Fruit fly (Drosophila melanogaster) whole organism, embryonic: ENCODE data around the gene Cp36.

Experiments
- Asciz ChIP-seq: fragments of 200-800 bp; sonication (Bioruptor generic); optimal IDR thresholded peaks from 2 replicates; lab custom pipeline; 2017; ENCODE audit warnings: missing biosample characterization, mild to moderate bottlenecking, missing genetic modification characterization, missing genetic modification reagents
- Bgb ChIP-seq: fragments of 200-800 bp; sonication (Bioruptor generic); IDR thresholded peaks from 2 replicates; pipeline ENCODE4 v1.3.6; 2022; ENCODE audit warnings: missing biosample characterization, missing genetic modification characterization; ENCODE audit not compliant: partially characterized antibody
- Blimp-1 ChIP-seq: fragments of 200-800 bp; sonication (Bioruptor generic); optimal IDR thresholded peaks from 3 replicates; lab custom pipeline; 2018; ENCODE audit warnings: missing biosample characterization, missing genetic modification characterization, mild to moderate bottlenecking, moderate library complexity, missing genetic modification reagents
- CG10959 ChIP-seq: fragments of 200-800 bp; sonication (Bioruptor generic); IDR thresholded peaks from 2 replicates; pipeline ENCODE4 v1.3.6; 2022; ENCODE audit warnings: missing biosample characterization, missing genetic modification characterization
- CG11085 ChIP-seq: fragments of 200-800 bp; sonication (Bioruptor generic); IDR thresholded peaks from 2 replicates; pipeline ENCODE4 v1.3.6; 2022; ENCODE audit warnings: missing biosample characterization, missing genetic modification characterization
- CG11093 ChIP-seq: fragments of 200-800 bp; sonication (Bioruptor generic); IDR thresholded peaks from 3 replicates; pipeline ENCODE4 v1.3.6; 2022; ENCODE audit warnings: missing biosample characterization, missing genetic modification characterization
- CG16815 ChIP-seq: fragments of 200-800 bp; sonication (Bioruptor generic); optimal IDR thresholded peaks from 3 replicates; lab custom pipeline; 2017; ENCODE audit warnings: missing biosample characterization, mild to moderate bottlenecking, missing genetic modification characterization
- CG17328 ChIP-seq: fragments of 200-800 bp; sonication (Bioruptor generic); IDR thresholded peaks from 2 replicates; pipeline ENCODE4 v1.3.6; 2022; ENCODE audit warnings: missing biosample characterization, missing genetic modification characterization
- CG18476 ChIP-seq: fragments of 200-800 bp; sonication (Bioruptor generic); optimal IDR thresholded peaks from 2 replicates; lab custom pipeline; 2016; ENCODE audit warnings: missing biosample characterization, mild to moderate bottlenecking, missing genetic modification characterization
- CG2129 ChIP-seq: fragments of 200-800 bp; sonication (Bioruptor generic); IDR thresholded peaks from 2 replicates; pipeline ENCODE4 v1.3.6; 2022; ENCODE audit warnings: missing biosample characterization, missing genetic modification characterization; ENCODE audit not compliant: partially characterized antibody
- CG2678 ChIP-seq: fragments of 200-800 bp; sonication (Bioruptor generic); optimal IDR thresholded peaks from 3 replicates; lab custom pipeline; 2019; ENCODE audit warnings: missing biosample characterization, mild to moderate bottlenecking, missing genetic modification characterization, moderate library complexity
- CG31365 ChIP-seq: fragments of 200-800 bp; sonication (Bioruptor generic); optimal IDR thresholded peaks from 2 replicates; lab custom pipeline; 2018; ENCODE audit warnings: missing biosample characterization, mild to moderate bottlenecking, missing genetic modification characterization
- CG3281 ChIP-seq: fragments of 200-800 bp; sonication (Bioruptor generic); optimal IDR thresholded peaks from 3 replicates; lab custom pipeline; 2017; ENCODE audit warnings: missing biosample characterization, mild to moderate bottlenecking, missing genetic modification characterization
- CG3726 ChIP-seq: fragments of 200-800 bp; sonication (Bioruptor generic); IDR thresholded peaks from 3 replicates; pipeline ENCODE4, ENCODE4 v1.3.6; 2022; ENCODE audit warnings: missing biosample characterization, missing genetic modification characterization
- CG7271 ChIP-seq: fragments of 200-800 bp; sonication (Bioruptor generic); optimal IDR thresholded peaks from 2 replicates; lab custom pipeline; 2018; ENCODE audit warnings: missing biosample characterization, mild to moderate bottlenecking, missing genetic modification characterization, moderate library complexity
- CG7357 ChIP-seq: fragments of 200-800 bp; sonication (Bioruptor generic); IDR thresholded peaks from 3 replicates; pipeline ENCODE4 v1.3.6; 2022; ENCODE audit warnings: missing biosample characterization, missing genetic modification characterization
- CG7839 ChIP-seq: fragments of 200-800 bp; sonication (Bioruptor generic); optimal IDR thresholded peaks from 3 replicates; lab custom pipeline; 2018; ENCODE audit warnings: missing biosample characterization, mild to moderate bottlenecking, missing genetic modification characterization, moderate library complexity
- CG7987 ChIP-seq: fragments of 200-800 bp; sonication (Bioruptor generic); optimal IDR thresholded peaks from 2 replicates; lab custom pipeline; 2018; ENCODE audit warnings: missing biosample characterization, mild to moderate bottlenecking, missing genetic modification characterization, moderate library complexity
- CG8944 ChIP-seq: fragments of 200-800 bp; sonication (Bioruptor generic); optimal IDR thresholded peaks from 3 replicates; lab custom pipeline; 2016; ENCODE audit warnings: missing biosample characterization, missing genetic modification characterization
- CG9215 ChIP-seq: fragments of 200-800 bp; sonication (Bioruptor generic); IDR thresholded peaks from 2 replicates; pipeline ENCODE4 v1.3.6; 2022; ENCODE audit warnings: missing biosample characterization, missing genetic modification characterization
- Chrac-16 ChIP-seq: fragments of 200-800 bp; sonication (Bioruptor generic); optimal IDR thresholded peaks from 3 replicates; lab custom pipeline; 2016; ENCODE audit warnings: missing biosample characterization, missing genetic modification characterization
- HLHmδ ChIP-seq: fragments of 200-800 bp; sonication (Bioruptor generic); optimal IDR thresholded peaks from 2 replicates; lab custom pipeline; 2018; ENCODE audit warnings: missing biosample characterization, mild to moderate bottlenecking, missing genetic modification characterization, moderate library complexity
- Hand ChIP-seq: fragments of 200-800 bp; sonication (Bioruptor generic); optimal IDR thresholded peaks from 2 replicates; lab custom pipeline; 2017; ENCODE audit warnings: mild to moderate bottlenecking, missing biosample characterization, missing genetic modification reagents, missing genetic modification characterization
- Hr3 ChIP-seq: fragments of 200-800 bp; sonication (Bioruptor generic); optimal IDR thresholded peaks from 3 replicates; lab custom pipeline; 2016; ENCODE audit warnings: missing biosample characterization, missing genetic modification characterization
- Lpt ChIP-seq: fragments of >200 bp; optimal IDR thresholded peaks from 2 replicates; lab custom pipeline; 2018; ENCODE audit warnings: missing biosample characterization, missing genetic modification characterization
- Mes4 ChIP-seq: fragments of 200-800 bp; sonication (Bioruptor generic); optimal IDR thresholded peaks from 2 replicates; lab custom pipeline; 2016; ENCODE audit warnings: missing biosample characterization, missing genetic modification characterization
- NC2α ChIP-seq: fragments of 200-800 bp; sonication (Bioruptor generic); optimal IDR thresholded peaks from 2 replicates; lab custom pipeline; 2016; ENCODE audit warnings: missing biosample characterization, missing genetic modification characterization
- Ptx1 ChIP-seq: fragments of 200-800 bp; sonication (Bioruptor generic); IDR thresholded peaks from 2 replicates; pipeline ENCODE4 v1.3.6; 2022; ENCODE audit warnings: missing biosample characterization, missing genetic modification characterization
- Ravus ChIP-seq: fragments of 200-800 bp; sonication (Bioruptor generic); IDR thresholded peaks from 2 replicates; pipeline ENCODE4 v1.3.6; 2022; ENCODE audit warnings: missing biosample characterization, missing genetic modification characterization
- Scr ChIP-seq: fragments of 200-800 bp; sonication (Bioruptor generic); IDR thresholded peaks from 2 replicates; pipeline ENCODE4 v1.3.6; 2022; ENCODE audit warnings: missing biosample characterization, missing genetic modification characterization; ENCODE audit not compliant: partially characterized antibody
- Sox100B ChIP-seq: fragments of 200-800 bp; sonication (Bioruptor generic); optimal IDR thresholded peaks from 3 replicates; lab custom pipeline; 2018; ENCODE audit warnings: missing biosample characterization, mild to moderate bottlenecking, missing genetic modification characterization
- aop ChIP-seq: fragments of 200-800 bp; sonication (Bioruptor generic); IDR thresholded peaks from 2 replicates; pipeline ENCODE4 v1.3.6; 2022; ENCODE audit warnings: missing biosample characterization, missing genetic modification characterization
- bab2 ChIP-seq: fragments of 200-800 bp; sonication (Bioruptor generic); optimal IDR thresholded peaks from 2 replicates; lab custom pipeline; 2016; ENCODE audit warnings: missing biosample characterization, missing genetic modification characterization
- en ChIP-seq: fragments of 200-800 bp; sonication (Bioruptor generic); optimal IDR thresholded peaks from 2 replicates; lab custom pipeline; 2016; ENCODE audit warnings: missing biosample characterization, missing genetic modification characterization
- eyg ChIP-seq: fragments of 200-800 bp; sonication (Bioruptor generic); optimal IDR thresholded peaks from 3 replicates; lab custom pipeline; 2016; ENCODE audit warnings: missing biosample characterization, missing genetic modification characterization
- fd102C ChIP-seq: fragments of 200-800 bp; sonication (Bioruptor generic); optimal IDR thresholded peaks from 2 replicates; lab custom pipeline; 2018; ENCODE audit warnings: missing biosample characterization, mild to moderate bottlenecking, missing genetic modification characterization, moderate library complexity
- fu2 ChIP-seq: fragments of 200-800 bp; sonication (Bioruptor generic); optimal IDR thresholded peaks from 2 replicates; lab custom pipeline; 2016; ENCODE audit warnings: missing biosample characterization, missing genetic modification characterization
- gce ChIP-seq: fragments of 200-800 bp; sonication (Bioruptor generic); IDR thresholded peaks from 3 replicates; pipeline ENCODE4 v1.3.6; 2022; ENCODE audit warnings: missing biosample characterization, missing genetic modification characterization
- gcm2 ChIP-seq: fragments of 200-800 bp; sonication (Bioruptor generic); optimal IDR thresholded peaks from 2 replicates; lab custom pipeline; 2016; ENCODE audit warnings: missing biosample characterization, missing genetic modification characterization
- lbe ChIP-seq: fragments of 200-800 bp; sonication (Bioruptor generic); optimal IDR thresholded peaks from 2 replicates; lab custom pipeline; 2016; ENCODE audit warnings: missing biosample characterization, mild to moderate bottlenecking, missing genetic modification characterization
- mirr ChIP-seq: fragments of 200-800 bp; sonication (Bioruptor generic); optimal IDR thresholded peaks from 3 replicates; lab custom pipeline; 2018; ENCODE audit warnings: missing biosample characterization, mild to moderate bottlenecking, missing genetic modification characterization
- nerfin-2 ChIP-seq: fragments of 200-800 bp; sonication (Bioruptor generic); IDR thresholded peaks from 2 replicates; pipeline ENCODE4 v1.3.6; 2022; ENCODE audit warnings: missing biosample characterization, missing genetic modification characterization; ENCODE audit not compliant: partially characterized antibody
- peb ChIP-seq: fragments of 200-800 bp; sonication (Bioruptor generic); IDR thresholded peaks from 2 replicates; pipeline ENCODE4 v1.3.6; 2022; ENCODE audit warnings: missing biosample characterization, missing genetic modification characterization
- pzg ChIP-seq: fragments of 200-800 bp; sonication (Bioruptor generic); optimal IDR thresholded peaks from 3 replicates; lab custom pipeline; 2018; ENCODE audit warnings: missing biosample characterization, mild to moderate bottlenecking, missing genetic modification characterization, moderate library complexity
- repo ChIP-seq: fragments of 200-800 bp; sonication (Bioruptor generic); optimal IDR thresholded peaks from 2 replicates; lab custom pipeline; 2016; ENCODE audit warnings: missing biosample characterization, missing genetic modification characterization
- seq ChIP-seq: fragments of 200-800 bp; sonication (Bioruptor generic); IDR thresholded peaks from 2 replicates; pipeline ENCODE4 v1.3.6; 2022; ENCODE audit warnings: missing biosample characterization, missing genetic modification characterization
- shn ChIP-seq: fragments of 200-800 bp; sonication (Bioruptor generic); optimal IDR thresholded peaks from 3 replicates; lab custom pipeline; 2016; ENCODE audit warnings: missing biosample characterization, missing genetic modification characterization
- slou ChIP-seq: fragments of 200-800 bp; sonication (Bioruptor generic); optimal IDR thresholded peaks from 3 replicates; lab custom pipeline; 2016; ENCODE audit warnings: missing biosample characterization, missing genetic modification characterization
- slp2 ChIP-seq: fragments of 200-800 bp; sonication (Bioruptor generic); optimal IDR thresholded peaks from 2 replicates; lab custom pipeline; 2016; ENCODE audit warnings: missing biosample characterization, missing genetic modification characterization
- sug ChIP-seq: fragments of 200-800 bp; optimal IDR thresholded peaks from 2 replicates; lab custom pipeline; 2019; ENCODE audit warnings: missing biosample characterization, mild to moderate bottlenecking, missing genetic modification characterization, moderate library complexity

Gene Cp36

dm6 chrX:8444883-8445572, 34.1 kb upstream of the Cp36 start (continued):
- TF ChIP-seq slp2 (GFP tag; lab: Kevin White, UChicago) (no peak), NC2α (GFP tag; lab: Kevin White, UChicago) (no peak), CG8944 (GFP tag; lab: Kevin White, UChicago) (no peak), fu2 (GFP tag; lab: Kevin White, UChicago) (no peak), seq (GFP tag; lab: Robert Waterston, UW) (no peak), fd102C (GFP tag; lab: Kevin White, UChicago) (no peak), CG3726 (GFP tag; lab: Robert Waterston, UW) (no peak), CG16815 (peak; percentile 6), CG2129 (GFP tag; lab: Robert Waterston, UW) (no peak), CG7839 (tag; lab: Kevin White, UChicago) (peak; percentile 73), gce (GFP tag; lab: Robert Waterston, UW) (0 out of 3 replicates have a peak, but pooled peaks have one; percentile 19), Hr3 (peak; percentile 45), bab2 (GFP tag; lab: Kevin White, UChicago) (no peak), CG31365 (tag; lab: Kevin White, UChicago) (no peak), Mes4 (GFP tag; lab: Kevin White, UChicago) (no peak), Bgb (GFP tag; lab: Robert Waterston, UW) (no peak), nerfin-2 (GFP tag; lab: Robert Waterston, UW) (no peak), gcm2 (GFP tag; lab: Kevin White, UChicago) (no peak), en (GFP tag; lab: Kevin White, UChicago) (no peak), CG9215 (GFP tag; lab: Robert Waterston, UW) (no peak), CG7987 (GFP tag; lab: Kevin White, UChicago) (no peak), Chrac-16 (GFP tag; lab: Kevin White, UChicago) (no peak), CG10959 (GFP tag; lab: Robert Waterston, UW) (peak; percentile 29; the same call in 1 of the 2 replicates), eyg (GFP tag; lab: Kevin White, UChicago) (no peak), CG7357 (no peak; the same call in 2 of the 3 replicates), CG11085 (GFP tag; lab: Robert Waterston, UW) (no peak), aop (GFP tag; lab: Robert Waterston, UW) (no peak), Ravus (GFP tag; lab: Robert Waterston, UW) (no peak), peb (GFP tag; lab: Robert Waterston, UW) (no peak), Sox100B (GFP tag; lab: Kevin White, UChicago) (peak; percentile 64), Asciz (GFP tag; lab: Kevin White, UChicago) (no peak), Scr (no peak), Blimp-1 (GFP tag; lab: Kevin White, UChicago) (peak; percentile 66), sug (peak; percentile 55), CG7271 (tag; lab: Kevin White, UChicago) (peak; percentile 23), shn (GFP tag; lab: Kevin White, UChicago) (no peak), repo (GFP tag; lab: Kevin White, UChicago) (no peak), Lpt (GFP tag; lab: Kevin White, UChicago) (no peak), CG11093 (GFP tag; lab: Robert Waterston, UW) (no peak), HLHmδ (GFP tag; lab: Kevin White, UChicago) (no peak), lbe (no peak), CG2678 (tag; lab: Kevin White, UChicago) (peak; percentile 75), Ptx1 (GFP tag; lab: Robert Waterston, UW) (peak; percentile 67), Hand (GFP tag; lab: Kevin White, UChicago) (no peak), CG17328 (GFP tag; lab: Robert Waterston, UW) (peak; percentile 64), slou (GFP tag; lab: Kevin White, UChicago) (no peak), CG3281 (GFP tag; lab: Kevin White, UChicago) (peak; percentile 24), pzg (no peak), CG18476 (GFP tag; lab: Kevin White, UChicago) (no peak), mirr (GFP tag; lab: Kevin White, UChicago) (peak; percentile 54)
